Fruit fly (Drosophila melanogaster): Measurements from ENCODE around the gene Jhbp2.

Jhbp2 gene

DNA sequence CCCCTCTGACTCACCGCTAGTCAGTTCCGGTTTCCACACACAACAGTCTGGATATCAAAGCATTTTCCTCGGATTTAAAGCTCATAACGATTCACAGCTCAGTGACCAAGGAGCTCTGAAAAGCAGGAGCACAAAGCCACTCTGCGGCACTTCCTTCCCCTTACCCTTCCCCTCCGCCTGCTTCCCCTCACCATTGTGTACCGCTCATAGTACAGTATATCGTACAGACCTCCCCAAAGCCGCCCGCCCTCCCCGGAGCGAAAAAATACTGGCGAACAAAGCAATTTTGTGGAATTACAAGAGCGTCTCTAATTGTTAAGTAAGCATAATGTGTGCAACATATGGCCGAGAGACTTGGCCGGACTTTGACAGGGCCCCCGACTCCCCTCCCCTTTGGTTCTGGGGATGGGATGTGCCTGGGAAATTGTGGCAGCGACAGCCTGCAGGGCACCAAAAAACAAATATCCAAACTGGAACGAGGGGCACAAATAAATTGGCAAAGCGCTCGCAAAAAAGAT, 20.0 kb upstream of the Jhbp2 start:
- no peak for TF ChIP-seq noc (tag; optimal IDR thresholded peaks at IDR 0.05)

- TF ChIP-seq noc (tag; optimal IDR thresholded peaks at IDR 0.05), result no peak
Observed at dm6 chr3R:4980069-4980797, 19.1 kb upstream of the Jhbp2 start.

- TF ChIP-seq noc (tag; optimal IDR thresholded peaks at IDR 0.05), result no peak
Observed at dm6 chr3R:4979143-4979728, 18.1 kb upstream of the Jhbp2 start.

DNA sequence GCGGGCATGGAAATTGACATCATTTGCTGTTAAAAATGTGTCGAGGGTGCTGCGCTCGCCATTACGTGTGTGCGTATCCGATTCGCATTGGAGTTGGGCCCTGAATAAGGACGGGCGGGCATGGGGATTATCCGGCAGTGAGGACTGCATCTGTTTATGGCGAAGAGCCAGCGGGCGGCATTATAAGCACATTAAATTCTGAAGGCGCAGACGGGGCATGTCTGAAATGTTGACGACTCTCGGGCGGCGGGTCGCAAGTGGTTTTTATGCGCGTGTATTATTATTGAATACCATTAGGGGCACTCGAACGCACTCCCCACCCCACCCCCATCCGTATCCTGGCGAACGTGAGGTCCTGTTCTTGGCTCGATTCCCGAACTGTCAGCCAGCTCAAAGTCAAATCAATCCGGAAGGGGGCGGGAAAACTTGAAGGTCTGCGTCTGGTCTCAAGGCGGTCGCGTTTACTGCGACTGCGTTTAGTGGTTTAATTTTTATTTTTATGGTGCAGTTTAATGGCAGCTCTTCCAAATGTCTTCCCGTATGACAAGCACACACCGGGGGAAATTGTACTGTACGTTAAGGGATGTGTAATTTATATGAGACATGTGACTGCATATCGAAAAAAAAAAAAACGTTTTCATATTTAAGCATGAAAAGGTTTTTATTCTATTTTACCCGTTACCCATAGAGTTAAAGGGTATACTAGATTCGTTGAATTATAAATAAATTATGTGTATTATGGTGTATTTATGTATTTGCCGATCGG, 17.3 kb upstream of the Jhbp2 start:
- no peak for TF ChIP-seq noc (tag; optimal IDR thresholded peaks at IDR 0.05)

DNA sequence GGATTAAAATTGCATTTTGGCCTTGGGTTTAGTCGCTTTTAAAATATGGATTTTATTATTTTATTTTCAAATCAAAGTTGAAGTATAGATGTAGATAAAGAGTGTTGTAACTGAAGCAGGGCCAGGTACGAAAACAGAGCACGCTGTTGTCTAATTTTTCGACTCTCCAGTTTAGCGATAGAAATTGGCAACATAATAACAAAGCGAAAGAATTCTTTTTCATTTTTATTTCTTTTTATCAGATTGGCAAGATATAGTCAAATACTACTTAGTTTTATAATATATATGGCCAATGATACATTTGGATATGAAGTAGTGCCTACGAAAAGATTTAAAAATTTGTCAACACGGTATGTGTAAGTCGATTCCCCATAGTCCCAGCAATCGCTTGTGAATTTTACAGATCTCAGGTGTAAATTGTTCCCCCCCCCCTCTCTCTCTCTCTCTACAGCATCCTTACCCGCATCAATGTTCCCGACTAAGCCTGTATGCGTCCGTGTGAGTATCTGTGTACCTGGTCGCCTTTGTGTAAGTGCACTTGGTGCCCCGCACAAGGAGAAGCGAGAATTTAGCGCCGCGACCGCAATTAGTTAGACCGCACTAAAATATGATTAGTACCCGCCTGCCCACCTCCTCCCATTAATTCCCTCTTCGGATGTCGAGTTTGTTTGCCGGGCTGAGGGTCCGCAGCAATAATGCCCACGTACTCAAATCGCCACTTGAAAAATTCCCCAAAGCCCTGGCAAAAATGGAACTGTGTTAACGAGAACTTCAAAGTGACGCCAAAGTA, 14.9 kb upstream of the Jhbp2 start:
- TF ChIP-seq noc (tag; optimal IDR thresholded peaks at IDR 0.05), result no peak

DNA sequence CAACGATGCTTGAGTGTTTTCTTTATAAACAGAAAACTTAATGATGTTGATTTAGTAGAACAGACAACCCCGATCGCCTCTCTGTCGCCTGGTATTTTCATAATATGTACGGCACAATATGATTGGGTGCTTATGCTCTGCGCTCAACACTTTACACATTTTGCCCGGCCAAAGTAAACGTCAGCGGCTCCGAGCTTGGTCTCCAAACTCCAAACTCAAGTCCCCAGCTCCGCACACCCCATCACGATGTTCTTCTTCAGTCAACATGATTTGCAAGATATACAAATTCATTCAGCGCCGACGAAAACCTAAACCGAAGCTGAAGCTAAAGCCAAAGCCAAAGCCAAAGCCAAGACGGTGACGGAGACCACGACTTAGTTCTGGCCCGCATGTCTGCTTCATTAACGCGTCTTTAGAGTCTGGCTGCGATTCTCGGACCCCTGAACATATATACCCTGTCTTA, 14.2 kb upstream of the Jhbp2 start:
- TF ChIP-seq noc (tag; optimal IDR thresholded peaks at IDR 0.05), result no peak

- no peak for TF ChIP-seq noc (tag; optimal IDR thresholded peaks at IDR 0.05)
Observed at dm6 chr3R:4974514-4975314, 13.6 kb upstream of the Jhbp2 start.

dm6 chr3R:4973762-4974369, 12.7 kb upstream of the Jhbp2 start:
- no peak for TF ChIP-seq noc (tag; optimal IDR thresholded peaks at IDR 0.05)

DNA sequence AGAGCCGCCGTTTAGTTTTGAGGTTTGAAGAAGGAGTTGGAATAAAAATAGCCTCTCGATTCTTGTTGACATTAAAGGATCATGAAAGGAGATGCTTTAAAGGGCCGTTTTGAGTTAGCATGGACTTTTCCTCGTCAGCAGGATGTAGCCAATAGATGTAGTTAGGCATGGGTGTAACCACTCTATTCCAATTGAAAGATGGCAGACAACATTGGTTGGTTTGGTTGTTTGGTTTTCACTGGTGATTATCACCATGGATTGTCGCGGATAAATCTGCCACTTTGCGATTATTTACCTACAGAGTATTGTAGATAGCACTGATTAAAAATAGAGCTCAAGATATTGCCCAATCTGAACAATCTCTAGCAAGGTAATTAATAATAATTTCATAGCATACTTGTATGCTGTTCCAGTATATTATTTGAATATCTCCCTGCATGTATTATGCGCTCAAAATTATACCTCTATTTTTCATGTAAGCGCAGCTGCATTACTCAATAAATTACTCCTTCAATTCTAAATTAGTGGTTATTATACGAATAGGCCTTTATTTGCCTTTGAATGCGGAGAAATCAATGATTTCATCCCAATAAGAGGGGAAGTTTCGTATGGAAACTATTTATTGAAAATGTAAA, 11.9 kb upstream of the Jhbp2 start:
- no peak for TF ChIP-seq noc (tag; optimal IDR thresholded peaks at IDR 0.05)

DNA sequence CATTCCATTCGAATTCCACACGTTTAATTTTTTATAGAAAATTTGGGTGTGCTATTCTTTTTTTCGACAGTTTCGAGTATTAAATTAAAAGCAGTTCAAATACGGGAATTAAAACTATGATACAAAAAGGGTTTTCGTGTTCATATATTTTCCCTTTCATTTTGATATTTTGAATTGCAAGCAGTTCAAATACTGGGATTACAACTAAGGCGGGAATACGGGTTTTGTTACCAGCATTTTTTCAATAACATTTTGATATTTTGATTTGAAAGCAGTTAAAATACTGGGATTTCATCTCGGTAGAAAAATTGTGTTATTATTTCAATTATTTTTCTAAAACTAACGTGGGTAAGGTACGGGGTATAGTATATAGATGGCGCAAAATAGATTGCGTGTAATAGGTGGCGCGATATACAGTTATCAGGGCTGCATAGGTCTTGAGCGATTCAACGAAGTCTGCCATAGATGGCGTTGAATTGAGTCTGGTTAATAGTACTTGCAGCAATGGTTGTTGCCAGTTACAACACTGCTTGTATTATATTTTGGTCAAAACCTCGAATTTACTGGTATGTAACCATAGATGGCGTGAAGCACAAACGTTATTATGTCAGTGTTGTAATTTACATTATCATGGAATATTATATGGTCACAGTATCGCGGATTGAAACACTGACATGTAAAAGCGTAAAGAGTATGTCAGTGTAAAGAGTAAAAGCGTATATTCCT, 9.4 kb upstream of the Jhbp2 start:
- no peak for TF ChIP-seq noc (tag; optimal IDR thresholded peaks at IDR 0.05)

DNA sequence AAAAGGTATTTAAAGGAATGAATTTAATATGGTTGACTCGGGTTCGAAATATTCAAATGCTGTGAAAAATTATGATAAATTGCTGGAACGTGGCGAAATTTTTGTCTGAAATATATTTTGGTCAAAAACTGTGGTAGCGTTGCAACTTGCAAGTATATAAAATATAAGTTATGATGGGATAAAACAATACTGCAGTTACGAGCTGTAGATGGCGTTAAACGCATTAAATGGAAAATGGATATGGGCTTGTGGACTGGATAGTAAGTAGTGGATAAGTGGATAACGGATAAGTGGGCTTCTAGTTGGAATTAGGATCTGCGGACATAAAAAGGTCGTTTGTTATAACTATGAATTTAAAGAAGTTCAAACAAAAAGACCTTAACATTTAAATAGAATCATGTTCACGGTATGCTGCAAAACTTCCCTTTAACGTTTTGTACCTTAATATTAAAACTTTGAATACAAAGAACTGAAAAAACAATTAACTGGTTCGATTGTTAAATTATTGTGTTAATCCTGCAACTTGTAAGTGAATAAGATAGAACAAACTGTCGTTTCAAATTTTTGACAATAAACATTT, 8.1 kb upstream of the Jhbp2 start:
- no peak for TF ChIP-seq noc (tag; optimal IDR thresholded peaks at IDR 0.05)

dm6 chr3R:4967281-4967680, 6.1 kb upstream of the Jhbp2 start:
- TF ChIP-seq noc (tag; optimal IDR thresholded peaks at IDR 0.05), result no peak

All from whole organism, larva.